Worm (Caenorhabditis elegans) whole organism, L4 larva: Measurements from ENCODE around the gene C17F4.3.
"Not testable (repeated sequence)": the region's sequence is repeated elsewhere in the genome, so short reads cannot be mapped to it uniquely, and the experiment has no call there.

Source experiments
- D1046.2 ChIP-seq: fragments of 200-800 bp; sonication (Bioruptor generic); IDR thresholded peaks from 2 replicates; pipeline ENCODE4 v1.3.6; 2022; ENCODE audit warnings: missing genetic modification characterization, missing compliant biosample characterization
- ama-1 ChIP-seq: fragments of 150-350 bp; optimal IDR thresholded peaks from 2 replicates; lab custom pipeline; 2014; ENCODE audit warnings: inconsistent platforms, mixed read lengths
- ceh-44 ChIP-seq: fragments of 200-800 bp; sonication (Bioruptor generic); IDR thresholded peaks from 2 replicates; pipeline ENCODE4 v1.3.6; 2022; ENCODE audit warnings: missing genetic modification reagents, missing genetic modification characterization, missing compliant biosample characterization
- nhr-28 ChIP-seq: fragments of 150-350 bp; optimal IDR thresholded peaks from 2 replicates; lab custom pipeline; 2014; ENCODE audit warnings: missing biosample characterization, missing genetic modification characterization
- nhr-76 ChIP-seq: fragments of 150-350 bp; optimal IDR thresholded peaks from 2 replicates; lab custom pipeline; 2014; ENCODE audit warnings: missing biosample characterization, missing genetic modification characterization
- zag-1 ChIP-seq: fragments of 150-350 bp; optimal IDR thresholded peaks from 2 replicates; lab custom pipeline; 2014; ENCODE audit warnings: missing biosample characterization, missing genetic modification characterization

ce11 chrII:3201242-3201641, 39.1 kb upstream of the C17F4.3 start, which contains the start of gene sri-48:
- TF ChIP-seq ceh-44 (GFP tag; lab: Robert Waterston, UW); ama-1 (lab: Kevin White, UChicago); nhr-28 (tag; lab: Kevin White, UChicago); nhr-76 (tag; lab: Kevin White, UChicago); D1046.2; zag-1 (tag; lab: Kevin White, UChicago): not testable (repeated sequence)
